Worm (Caenorhabditis elegans): ENCODE measurements around the gene trm-2A.

trm-2A gene

DNA sequence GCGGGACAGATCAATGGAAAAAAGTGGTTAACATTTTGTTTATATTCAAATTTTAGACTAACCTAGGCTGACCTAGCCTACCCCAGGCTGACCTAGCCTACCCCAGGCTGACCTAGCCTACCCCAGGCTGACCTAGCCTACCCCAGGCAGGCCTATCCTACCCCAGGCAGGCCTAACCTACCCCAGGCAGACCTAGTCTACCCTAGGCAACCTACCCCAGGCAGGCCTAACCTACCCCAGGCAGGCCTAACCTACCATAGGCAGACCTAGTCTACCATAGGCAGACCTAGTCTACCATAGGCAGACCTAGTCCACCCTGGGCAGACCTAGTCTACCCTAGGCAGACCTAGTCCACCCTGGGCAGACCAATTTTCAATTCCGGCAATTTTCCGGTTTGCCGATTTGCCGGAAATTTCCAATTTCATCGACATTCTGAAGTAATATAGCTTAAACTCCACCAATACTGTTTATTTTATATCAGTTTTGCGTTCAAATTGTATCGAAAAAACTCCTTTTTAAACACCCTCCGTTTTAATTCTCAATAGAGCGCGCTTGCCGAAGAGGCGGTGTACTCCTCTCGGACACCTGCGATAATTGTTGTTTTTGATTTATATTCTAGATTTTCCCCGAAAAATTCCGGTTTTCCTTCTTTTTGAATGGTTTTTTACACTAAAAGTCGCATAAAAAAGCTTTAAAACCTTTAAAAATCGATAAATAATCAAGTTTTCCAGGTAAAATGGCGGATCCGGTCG lies at the start of gene trm-2A:
trm-2A (plus strand) TSS at position 732 of the 752 bp plus-strand sequence.
- TF ChIP-seq fkh-3 (tag; optimal IDR thresholded peaks at IDR 0.05) (no peak), lsl-1 (GFP tag; optimal IDR thresholded peaks at IDR 0.05) (peak; percentile 18), F52B5.7 (tag; optimal IDR thresholded peaks at IDR 0.05) (no peak), nhr-179 (tag; optimal IDR thresholded peaks at IDR 0.05) (no peak), rec-8 (tag; optimal IDR thresholded peaks at IDR 0.05) (no peak), snpc-4 (GFP tag; optimal IDR thresholded peaks at IDR 0.05) (no peak), snpc-4 (tag; optimal IDR thresholded peaks at IDR 0.05) (peak in 1 of 4 experiments; percentile 33), B0019.2 (GFP tag; conservative IDR thresholded peaks at IDR 0.05) (no peak), B0336.3 (GFP tag; IDR thresholded peaks at IDR 0.05) (no peak), D2030.7 (GFP tag; IDR thresholded peaks at IDR 0.05) (no peak), madf-3 (GFP tag; IDR thresholded peaks at IDR 0.05) (0 out of 2 replicates have a peak, but pooled peaks have one; percentile 38), F23B12.7 (tag; optimal IDR thresholded peaks at IDR 0.05; ENCODE audit: insufficient read depth) (no peak), hmg-1.2 (GFP tag; IDR thresholded peaks at IDR 0.05) (peak; percentile 30; the same call in 1 of the 2 replicates), hrde-1 (tag; optimal IDR thresholded peaks at IDR 0.05; ENCODE audit: borderline replicate concordance) (no peak), Y56A3A.18 (GFP tag; IDR thresholded peaks at IDR 0.05) (no peak), zfh-2 (GFP tag; conservative IDR thresholded peaks at IDR 0.05) (peak; percentile 37; the same call in 1 of the 2 replicates), tlf-1 (GFP tag; optimal IDR thresholded peaks at IDR 0.05) (no peak), nfyb-1 (GFP tag; IDR thresholded peaks at IDR 0.05) (no peak), F22D6.2 (tag; optimal IDR thresholded peaks at IDR 0.05) (no peak), T07F8.4 (tag; optimal IDR thresholded peaks at IDR 0.05) (no peak), akir-1 (GFP tag; optimal IDR thresholded peaks at IDR 0.05) (no peak), egl-44 (GFP tag; IDR thresholded peaks at IDR 0.05) (no peak), pbrm-1 (GFP tag; IDR thresholded peaks at IDR 0.05) (no peak), lsy-27 (tag; optimal IDR thresholded peaks at IDR 0.05; ENCODE audit: borderline replicate concordance, insufficient read depth) (no peak), athp-1 (tag; optimal IDR thresholded peaks at IDR 0.05) (no peak), unc-130 (GFP tag; optimal IDR thresholded peaks at IDR 0.05) (no peak), Y53F4B.3 (GFP tag; IDR thresholded peaks at IDR 0.05) (no peak), madf-8 (GFP tag; conservative IDR thresholded peaks at IDR 0.05) (no peak), gei-17 (GFP tag; optimal IDR thresholded peaks at IDR 0.05) (no peak), unc-62 (GFP tag; optimal IDR thresholded peaks at IDR 0.05) (no peak), sdz-38 (tag; optimal IDR thresholded peaks at IDR 0.05) (no peak), pha-4 (tag; optimal IDR thresholded peaks at IDR 0.05) (no peak), nhr-90 (tag; optimal IDR thresholded peaks at IDR 0.05) (no peak), ztf-22 (GFP tag; optimal IDR thresholded peaks at IDR 0.05) (no peak), B0035.1 (tag; optimal IDR thresholded peaks at IDR 0.05) (no peak), Y67H2A.10 (GFP tag; conservative IDR thresholded peaks at IDR 0.05) (no peak), sea-2 (GFP tag; IDR thresholded peaks at IDR 0.05) (no peak), hlh-12 (tag; optimal IDR thresholded peaks at IDR 0.05) (no peak), chd-7 (tag; optimal IDR thresholded peaks at IDR 0.05) (no peak), repo-1 (tag; optimal IDR thresholded peaks at IDR 0.05) (no peak), ets-4 (GFP tag; optimal IDR thresholded peaks at IDR 0.05) (no peak), egrh-3 (GFP tag; IDR thresholded peaks at IDR 0.05) (no peak), ztf-6 (GFP tag; IDR thresholded peaks at IDR 0.05) (no peak), attf-3 (GFP tag; conservative IDR thresholded peaks at IDR 0.05) (no peak; the same call in 1 of the 2 replicates), ekl-4 (GFP tag; IDR thresholded peaks at IDR 0.05) (no peak), let-526 (GFP tag; IDR thresholded peaks at IDR 0.05) (no peak), ceh-27 (GFP tag; optimal IDR thresholded peaks at IDR 0.05) (peak; percentile 11), bed-2 (GFP tag; IDR thresholded peaks at IDR 0.05) (no peak)

All from whole organism, young adult.